Fruit fly (Drosophila melanogaster): Measurements from ENCODE around the gene CG32579.

DNA sequence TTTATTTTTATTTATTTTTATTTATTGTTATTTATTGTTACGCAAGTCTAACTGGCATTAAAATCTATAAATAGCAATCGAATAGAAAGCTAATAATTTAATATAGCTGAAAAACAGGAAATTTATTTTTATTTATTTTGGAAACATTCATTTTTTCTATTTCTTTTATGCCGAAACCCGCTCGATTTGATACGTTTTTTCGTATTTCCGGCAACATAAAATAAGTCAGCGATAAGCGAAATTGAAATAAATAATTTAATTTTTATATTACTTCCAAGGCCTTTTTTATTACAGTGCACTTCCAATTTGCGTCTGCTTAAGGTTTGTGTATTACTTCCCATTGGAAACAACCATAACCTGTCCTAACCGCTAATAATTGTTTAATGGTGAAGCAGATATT is 48.8 kb downstream of the CG32579 start:
- no peak for TF ChIP-seq psq (GFP tag; optimal IDR thresholded peaks at IDR 0.05)
- TF ChIP-seq usp (GFP tag; optimal IDR thresholded peaks at IDR 0.05): no peak
- no peak for TF ChIP-seq lola (GFP tag; optimal IDR thresholded peaks at IDR 0.05)
- no peak for TF ChIP-seq ey (GFP tag; optimal IDR thresholded peaks at IDR 0.05)
- TF ChIP-seq dsf (GFP tag; optimal IDR thresholded peaks at IDR 0.05; ENCODE audit: borderline replicate concordance): no peak
